Fruit fly (Drosophila melanogaster) whole organism, larva: Measurements from ENCODE around the gene solo.

Source experiments
- noc ChIP-seq: fragments of 200-800 bp; sonication (Bioruptor generic); optimal IDR thresholded peaks from 3 replicates; lab custom pipeline; 2019; ENCODE audit warnings: missing biosample characterization, mild to moderate bottlenecking, missing genetic modification characterization, moderate library complexity

Gene solo

DNA sequence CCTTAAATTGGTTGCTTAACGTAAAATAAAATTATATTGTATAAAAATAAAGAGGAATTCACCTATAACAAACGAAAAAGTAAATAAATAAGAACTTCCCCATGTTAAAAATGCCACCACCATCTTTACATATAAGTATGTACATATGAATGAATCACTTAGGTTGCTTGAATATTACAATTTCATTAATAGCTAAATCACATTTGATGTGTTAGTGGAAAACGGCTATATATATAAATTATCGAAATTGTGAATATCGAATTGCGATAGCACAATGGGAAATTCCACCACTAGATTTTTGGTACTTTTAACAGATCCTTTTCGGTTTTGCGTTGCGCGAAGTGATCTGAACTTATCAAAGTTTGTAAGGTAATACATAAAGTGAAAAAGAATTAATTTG is at the start of gene solo, which contains the start of gene vas:
Gene solo, plus strand, starts transcription at position 289 of the 400 bp plus-strand sequence.
Gene vas, plus strand, starts transcription at position 289 of the 400 bp plus-strand sequence.
- no peak for TF ChIP-seq noc (tag; lab: Kevin White, UChicago)

DNA sequence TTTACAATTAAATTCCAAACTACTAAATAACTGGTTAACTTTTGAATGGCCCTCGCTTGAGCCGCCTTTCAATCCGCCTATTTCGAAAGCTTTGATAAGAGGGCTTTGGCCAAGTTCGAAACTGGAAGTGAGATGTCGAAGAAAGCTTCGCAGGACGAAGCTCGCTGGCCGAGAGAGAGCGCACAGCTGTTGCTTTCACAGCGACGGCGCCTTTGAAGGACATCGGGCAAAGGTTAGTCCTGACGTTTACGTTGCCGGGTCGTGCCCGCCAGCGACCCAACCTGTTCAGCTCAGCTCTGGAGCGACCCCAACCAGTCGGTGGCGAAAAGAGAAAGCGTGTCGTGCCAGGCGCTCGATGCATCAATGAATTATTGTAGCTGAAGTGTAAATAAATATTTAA is 49.7 kb upstream of the solo start:
- no peak for TF ChIP-seq noc (tag; lab: Kevin White, UChicago)

DNA sequence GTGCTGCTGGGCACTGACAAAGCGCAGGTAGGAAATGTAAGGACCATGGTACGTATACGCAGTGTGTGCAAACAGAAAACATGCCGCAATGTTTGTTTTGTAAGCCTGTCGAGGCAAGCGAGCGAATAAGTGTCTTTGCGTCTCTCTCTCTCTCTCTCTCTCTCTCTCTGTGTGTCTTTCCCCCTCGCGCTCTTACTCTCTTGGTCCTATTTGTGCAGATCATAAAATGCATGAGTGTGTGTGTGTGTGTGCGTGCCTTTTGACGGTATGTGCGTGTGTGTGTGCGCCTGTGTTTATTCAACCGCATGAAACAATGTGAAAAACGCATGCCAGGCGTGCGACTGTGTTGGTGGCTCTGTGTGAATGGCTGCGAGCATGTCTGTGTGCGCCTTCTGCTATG is 47.9 kb upstream of the solo start:
- TF ChIP-seq noc (tag; lab: Kevin White, UChicago): no peak

DNA sequence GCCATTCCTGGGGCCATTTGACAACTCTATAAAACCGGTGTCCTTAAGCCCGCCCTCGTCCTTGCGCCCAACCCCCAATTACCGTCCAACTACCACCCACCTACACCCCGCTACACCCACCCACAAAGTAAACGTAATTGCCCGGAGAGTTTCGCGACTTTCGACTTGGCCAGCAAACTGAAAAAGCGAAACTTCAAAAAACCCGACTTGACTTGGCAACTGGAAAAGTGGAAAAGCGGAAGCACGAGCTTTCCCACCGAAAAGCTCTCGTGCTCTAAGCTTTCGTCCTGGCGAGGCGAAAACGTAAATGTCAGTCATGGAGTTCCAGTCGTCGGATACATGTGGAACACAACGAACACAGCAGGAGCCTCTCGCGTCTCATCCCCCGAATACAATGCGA is 45.4 kb upstream of the solo start, which contains the start of gene GABA-B-R1:
Gene GABA-B-R1, plus strand, starts transcription at position 301 of the 400 bp plus-strand sequence.
- no peak for TF ChIP-seq noc (tag; lab: Kevin White, UChicago)

DNA sequence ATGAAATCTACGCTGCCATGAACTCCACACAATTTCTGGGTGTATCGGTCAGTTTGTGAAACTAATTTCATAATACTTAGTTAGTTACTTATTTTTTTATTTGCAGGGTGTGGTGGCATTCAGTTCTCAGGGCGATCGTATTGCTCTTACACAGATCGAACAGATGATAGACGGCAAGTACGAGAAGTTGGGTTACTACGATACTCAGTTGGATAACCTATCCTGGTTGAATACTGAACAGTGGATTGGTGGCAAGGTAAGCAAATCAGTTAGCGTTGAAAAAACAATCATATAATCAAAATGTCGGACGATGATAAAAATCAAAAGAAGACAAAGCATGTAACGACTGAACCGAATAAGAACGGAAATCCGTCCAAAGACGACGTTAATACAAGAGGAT is 34.9 kb upstream of the solo start, which contains the start of gene CG33310:
Gene CG33310, plus strand, starts transcription at position 301 of the 400 bp plus-strand sequence.
- no peak for TF ChIP-seq noc (tag; lab: Kevin White, UChicago)

DNA sequence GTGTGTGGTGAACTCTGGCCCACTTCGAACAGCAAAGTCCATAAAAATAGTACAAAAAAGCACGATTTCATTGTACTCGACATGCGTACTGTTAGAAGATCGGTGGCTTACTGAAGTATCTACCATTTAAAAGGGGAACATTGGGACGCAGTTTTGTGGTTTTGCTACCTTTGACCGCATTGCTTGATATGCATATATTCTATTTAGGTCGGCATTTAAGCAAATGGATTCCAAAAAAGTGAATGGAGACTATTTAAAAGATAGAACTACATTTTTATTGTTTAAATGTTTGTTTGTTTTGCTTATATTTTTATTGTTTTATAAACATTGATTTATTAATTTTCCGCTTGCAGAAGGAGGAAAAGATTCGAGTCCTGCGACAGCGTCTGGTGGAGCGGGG is 29.8 kb upstream of the solo start, which contains the start of gene CG31832:
Gene CG31832, minus strand, starts transcription at position 101 of the 400 bp plus-strand sequence.
- no peak for TF ChIP-seq noc (tag; lab: Kevin White, UChicago)

DNA sequence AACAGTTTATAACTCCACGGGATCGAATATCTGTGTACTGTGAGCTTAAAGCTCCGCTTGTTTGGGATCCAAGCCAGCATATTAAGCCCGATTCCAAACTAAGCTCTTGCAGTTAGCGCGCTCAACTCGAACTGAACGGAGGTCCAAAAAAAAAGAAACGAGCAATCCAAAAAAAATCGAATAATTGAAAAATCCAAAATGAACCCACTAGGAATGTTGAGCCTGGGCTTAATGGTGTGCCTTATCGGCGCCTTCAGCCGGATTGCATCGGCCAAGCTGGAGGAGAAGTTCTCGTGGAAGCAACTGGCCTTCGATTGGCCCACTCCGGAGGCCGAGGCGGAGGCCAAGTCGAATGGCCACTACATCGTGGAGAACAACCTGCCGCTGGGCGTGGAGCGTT is 26.1 kb upstream of the solo start, which contains the start of gene yellow-c:
Gene yellow-c, plus strand, starts transcription at position 29 of the 400 bp plus-strand sequence.
- no peak for TF ChIP-seq noc (tag; lab: Kevin White, UChicago)

DNA sequence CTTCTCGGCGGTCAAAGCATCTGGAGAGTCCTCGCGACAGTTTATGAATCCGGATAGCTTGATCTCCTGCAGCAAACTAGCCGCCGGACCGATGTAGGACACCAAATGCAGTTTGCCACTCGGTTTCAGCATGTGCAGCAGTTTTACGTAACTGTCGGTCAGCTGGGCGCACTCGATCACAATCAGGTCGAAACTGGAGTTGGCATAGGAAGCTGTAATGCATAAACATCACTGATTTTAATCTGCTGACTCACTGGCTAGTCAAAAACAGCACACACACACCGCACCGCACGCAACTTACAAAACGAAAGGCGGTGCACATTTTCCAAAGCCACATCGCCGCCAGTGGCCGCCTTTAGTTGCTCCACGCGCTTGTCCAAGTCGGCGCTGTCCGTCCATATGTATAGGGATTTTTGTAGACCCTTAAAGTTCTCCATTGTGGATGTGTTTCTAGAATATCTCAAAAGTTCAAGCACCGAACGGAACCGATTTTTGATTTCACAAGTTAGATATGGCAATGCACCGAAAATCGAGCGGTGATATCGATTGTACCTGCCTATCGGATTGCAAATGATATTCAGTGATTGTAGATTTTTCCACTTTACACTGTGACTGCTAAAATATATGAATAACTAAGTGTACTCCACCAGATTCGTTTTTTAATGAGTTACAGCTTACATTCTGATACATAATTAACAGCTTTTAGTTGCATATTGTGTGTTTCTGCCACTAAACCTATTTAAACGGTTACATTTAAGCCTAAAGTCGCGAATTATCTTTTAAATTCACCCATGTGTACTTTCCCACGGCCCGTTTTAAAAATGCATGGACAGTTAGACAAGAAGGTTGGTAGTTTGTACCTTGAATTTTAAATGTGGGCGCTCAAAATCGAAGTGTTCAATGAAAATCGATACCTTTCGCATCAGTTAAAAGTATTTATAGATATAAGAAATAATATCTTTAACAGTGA is 22.8 kb upstream of the solo start, which contains the start of gene CIAPIN1:
Gene CIAPIN1, minus strand, starts transcription at position 523 of the 970 bp plus-strand sequence.
- TF ChIP-seq noc (tag; lab: Kevin White, UChicago): no peak

DNA sequence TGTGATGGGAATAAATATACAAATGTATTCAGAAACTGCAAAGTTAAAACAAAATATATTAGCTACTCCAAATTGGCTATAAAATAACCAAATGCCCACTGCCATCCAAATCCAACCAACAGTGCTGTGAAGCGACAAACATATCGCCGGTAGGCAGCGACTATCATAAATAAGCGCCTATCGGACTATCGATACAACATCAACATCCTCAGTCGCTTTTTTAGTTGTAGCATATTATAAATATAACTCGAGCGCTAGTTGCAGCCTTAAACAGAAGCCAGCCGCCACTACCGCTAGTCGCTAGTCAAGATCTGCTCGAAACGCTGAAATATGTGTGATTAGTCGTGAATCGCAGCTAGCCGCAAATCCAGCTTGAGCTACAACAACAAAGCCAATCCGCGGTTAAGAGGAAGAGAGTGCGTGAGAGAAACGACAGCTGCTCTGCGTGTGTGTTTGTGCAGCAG is 22.1 kb upstream of the solo start:
- TF ChIP-seq noc (tag; lab: Kevin White, UChicago): no peak

DNA sequence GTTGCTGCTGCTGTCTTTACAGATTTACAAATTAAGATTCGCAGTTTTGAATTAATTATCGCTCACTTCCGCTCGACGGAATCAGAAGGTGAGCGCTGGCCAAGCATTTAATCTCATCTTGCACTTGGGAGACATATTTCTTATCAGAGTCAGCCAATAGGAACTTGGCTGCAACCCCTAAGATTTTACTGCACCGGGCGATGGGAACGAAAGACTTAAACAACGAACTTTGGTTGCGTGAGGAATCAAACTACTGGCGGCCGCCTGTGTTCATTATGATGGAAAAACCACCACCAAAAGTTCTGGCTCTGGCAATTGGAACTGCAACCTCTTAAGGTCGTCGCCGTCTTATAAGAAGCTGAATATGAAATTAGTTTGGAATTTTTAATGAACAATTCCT is 17.7 kb upstream of the solo start:
- TF ChIP-seq noc (tag; lab: Kevin White, UChicago): no peak

DNA sequence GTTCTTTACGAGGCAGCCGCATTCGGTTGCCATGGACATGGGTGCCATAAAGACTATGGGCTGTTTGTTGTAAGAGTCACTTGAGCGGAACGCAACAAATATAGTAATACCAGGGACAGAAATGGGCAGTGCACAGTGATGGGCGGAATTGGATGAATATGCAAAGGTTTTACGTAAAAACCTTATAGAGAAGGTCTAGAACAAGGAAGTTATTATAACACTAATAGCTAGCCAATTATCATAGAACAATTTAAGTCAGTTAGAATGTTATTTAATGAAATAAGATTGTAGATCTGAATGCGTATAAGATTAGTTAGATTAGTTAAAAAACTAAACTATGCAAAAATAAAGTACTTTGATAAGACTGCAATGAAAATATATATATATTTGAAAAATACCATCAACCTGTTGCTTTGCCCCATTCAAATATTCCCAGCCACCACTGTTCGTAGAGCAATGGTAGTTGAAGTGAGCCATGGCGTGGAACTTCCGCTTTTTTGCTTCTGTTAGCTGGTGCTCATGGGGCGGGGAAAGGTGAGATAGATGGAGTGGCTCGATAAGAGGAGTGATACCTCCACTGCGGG is 8.6 kb upstream of the solo start:
- TF ChIP-seq noc (tag; lab: Kevin White, UChicago): no peak

DNA sequence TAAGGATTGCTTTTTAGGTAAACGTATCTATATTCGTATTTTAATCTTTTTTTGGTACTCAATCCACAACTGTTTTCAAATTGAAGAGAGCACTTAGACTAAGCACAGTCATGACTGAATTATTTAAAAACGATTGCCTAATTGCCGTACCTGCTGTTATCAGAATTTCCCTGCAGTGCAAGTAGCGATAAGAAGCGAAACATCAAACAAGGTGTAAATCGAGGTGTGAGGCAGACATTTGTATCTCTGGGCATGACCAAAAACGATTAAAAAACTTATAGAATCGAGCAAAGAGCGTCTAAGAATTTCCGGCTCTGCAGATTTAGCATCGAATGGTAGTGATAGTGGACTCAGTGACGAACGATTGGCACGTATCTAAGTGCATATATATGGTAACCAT is 6.4 kb upstream of the solo start:
- no peak for TF ChIP-seq noc (tag; lab: Kevin White, UChicago)

DNA sequence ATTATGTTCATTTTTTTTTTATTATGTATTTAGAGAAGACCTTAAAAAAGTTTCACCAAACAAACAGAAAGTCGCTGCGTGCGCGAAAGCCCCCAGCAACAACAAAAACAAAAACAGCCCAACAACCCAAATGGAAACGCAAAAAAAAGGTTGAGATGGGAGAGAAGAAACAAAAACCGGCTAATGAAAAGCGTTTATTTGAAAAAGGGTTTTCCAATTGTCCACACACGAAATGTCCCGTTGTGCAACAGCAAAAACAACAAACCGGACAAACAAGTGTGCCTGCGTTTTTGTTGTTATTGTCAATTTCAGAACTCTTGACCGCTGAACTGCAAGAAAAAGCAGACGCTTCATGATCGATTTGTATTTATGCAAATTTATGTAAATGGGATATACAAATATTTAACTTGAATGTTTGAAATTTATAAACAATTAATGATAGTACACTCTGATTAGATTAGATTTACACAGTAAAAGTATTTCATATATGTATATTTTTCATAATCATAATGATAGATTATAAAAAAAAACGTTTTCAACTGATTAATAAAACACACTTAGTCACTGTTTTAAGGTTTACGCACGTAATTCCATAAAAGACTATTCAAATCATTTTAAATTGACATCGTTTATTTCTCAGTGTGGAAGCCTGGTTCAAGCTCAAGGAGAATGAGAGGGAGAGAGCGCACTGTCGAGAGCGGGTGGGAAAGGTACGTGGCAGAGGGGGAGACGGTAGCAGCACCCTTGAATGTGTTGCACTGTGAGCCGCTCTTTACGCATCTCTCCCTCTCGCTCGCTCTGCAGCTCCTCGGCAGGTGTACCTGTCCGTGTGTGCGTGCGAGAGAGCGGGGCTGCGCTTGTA is 4.9 kb upstream of the solo start:
- TF ChIP-seq noc (tag; lab: Kevin White, UChicago): peak; percentile 65

DNA sequence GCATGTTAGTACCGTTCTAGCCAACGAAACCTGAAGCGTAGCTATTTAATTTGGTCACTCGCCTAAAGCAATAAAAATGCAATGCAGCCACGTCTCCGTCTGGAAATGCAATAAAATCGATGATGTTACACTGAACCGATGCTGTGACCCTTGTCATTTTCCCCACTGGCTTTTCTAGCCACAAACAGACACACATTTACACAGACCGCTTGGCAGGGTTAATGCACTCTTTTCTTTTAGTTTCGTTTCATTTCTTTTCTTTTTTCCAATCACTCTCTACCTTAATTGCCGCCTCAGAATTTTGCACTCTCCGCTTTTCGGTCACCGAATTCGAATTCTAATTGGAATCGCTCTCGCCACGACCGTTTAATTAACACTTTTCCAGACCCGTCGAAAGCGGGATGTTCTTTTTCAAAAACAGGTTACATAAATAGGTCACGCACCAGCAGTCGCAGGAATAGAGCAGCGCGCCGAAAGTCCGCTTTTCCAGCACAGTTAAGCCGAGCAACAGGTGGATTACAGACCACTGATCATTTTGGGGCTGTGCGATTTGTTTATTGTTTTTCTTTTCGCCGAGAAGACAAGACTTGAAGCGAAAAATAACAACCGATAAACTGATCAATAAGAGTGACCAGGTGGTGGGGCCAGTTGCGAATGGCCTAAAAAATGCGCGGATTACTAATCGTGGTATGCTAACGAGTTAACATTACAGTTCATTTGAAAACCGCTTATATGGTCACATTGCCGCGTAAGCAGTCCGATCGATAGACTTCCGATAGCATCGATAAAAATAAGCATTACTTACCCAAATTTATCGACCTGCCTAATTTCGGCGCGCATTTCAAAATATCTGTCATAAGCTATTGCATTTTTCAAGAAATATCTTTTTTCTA is 4.0 kb upstream of the solo start, which contains the start of gene ck:
Gene ck, minus strand, starts transcription at position 638 of the 893 bp plus-strand sequence.
- TF ChIP-seq noc (tag; lab: Kevin White, UChicago): no peak
